Worm (Caenorhabditis elegans) whole organism, midembryonic: Measurements from ENCODE around the gene C12D5.5.

Experiments
- T22C8.4 ChIP-seq: fragments of 200-800 bp; sonication (Bioruptor generic); IDR thresholded peaks from 2 replicates; pipeline ENCODE4 v1.3.6; 2022; ENCODE audit warnings: missing genetic modification characterization, missing compliant biosample characterization
- cog-1 ChIP-seq: sonication (generic microtip); optimal IDR thresholded peaks from 2 replicates; lab custom pipeline; 2016; ENCODE audit warnings: missing genetic modification characterization, missing compliant biosample characterization
- flt-1 ChIP-seq: fragments of 200-800 bp; sonication (Bioruptor generic); IDR thresholded peaks from 2 replicates; pipeline ENCODE4 v1.3.6; 2022; ENCODE audit warnings: missing genetic modification characterization, missing compliant biosample characterization
- med-1 ChIP-seq: sonication (generic microtip); optimal IDR thresholded peaks from 2 replicates; lab custom pipeline; 2017; ENCODE audit warnings: missing genetic modification characterization, mild to moderate bottlenecking, missing compliant biosample characterization, antibody characterized with exemption, missing genetic modification reagents; ENCODE audit not compliant: insufficient read depth
- ref-1 ChIP-seq: fragments of 200-800 bp; sonication (Bioruptor generic); conservative IDR thresholded peaks from 2 replicates; pipeline ENCODE4 v1.3.6; 2022; ENCODE audit warnings: missing genetic modification reagents, missing genetic modification characterization, missing compliant biosample characterization
- tab-1 ChIP-seq: fragments of 200-800 bp; sonication (Bioruptor generic); IDR thresholded peaks from 2 replicates; pipeline ENCODE4 v1.3.6; 2022; ENCODE audit warnings: missing genetic modification characterization, missing compliant biosample characterization
- ztf-23 ChIP-seq: fragments of 200-800 bp; sonication (Bioruptor generic); IDR thresholded peaks from 2 replicates; pipeline ENCODE4 v1.3.6; 2022; ENCODE audit warnings: missing genetic modification reagents, missing genetic modification characterization, missing compliant biosample characterization
- ztf-29 ChIP-seq: fragments of 200-800 bp; sonication (Bioruptor generic); IDR thresholded peaks from 2 replicates; pipeline ENCODE4 v1.3.6; 2022; ENCODE audit warnings: missing genetic modification reagents, missing genetic modification characterization, missing compliant biosample characterization

ce11 chrV:7641718-7642117 is 26.3 kb upstream of the C12D5.5 start:
- TF ChIP-seq tab-1 (GFP tag; lab: Robert Waterston, UW) (no peak), ztf-23 (GFP tag; lab: Robert Waterston, UW) (no peak), cog-1 (tag; lab: Kevin White, UChicago) (no peak), flt-1 (GFP tag; lab: Robert Waterston, UW) (no peak), ztf-29 (GFP tag; lab: Robert Waterston, UW) (no peak), T22C8.4 (GFP tag; lab: Robert Waterston, UW) (no peak), med-1 (no peak), ref-1 (GFP tag; lab: Robert Waterston, UW) (no peak)
